Worm (Caenorhabditis elegans) whole organism, L1 larva: ENCODE results near the gene F36G3.2.

Experiments
- aha-1 ChIP-seq: fragments of 150-350 bp; optimal IDR thresholded peaks from 2 replicates; lab custom pipeline; 2014; ENCODE audit warnings: missing biosample characterization, missing genetic modification characterization
- alr-1 ChIP-seq: fragments of 200-800 bp; sonication (Bioruptor generic); optimal IDR thresholded peaks from 2 replicates; lab custom pipeline; 2018; ENCODE audit warnings: borderline replicate concordance, mild to moderate bottlenecking, missing genetic modification characterization, missing compliant biosample characterization
- blmp-1 ChIP-seq: fragments of 150-350 bp; optimal IDR thresholded peaks from 2 replicates; lab custom pipeline; 2014; ENCODE audit warnings: missing biosample characterization, missing genetic modification characterization
- ceh-63 ChIP-seq: fragments of 200-800 bp; sonication (Bioruptor generic); optimal IDR thresholded peaks from 2 replicates; lab custom pipeline; 2018; ENCODE audit warnings: mild to moderate bottlenecking, missing genetic modification characterization, missing compliant biosample characterization
- ces-1 ChIP-seq: fragments of 150-350 bp; optimal IDR thresholded peaks from 2 replicates; lab custom pipeline; 2014; ENCODE audit warnings: missing biosample characterization, missing genetic modification reagents, missing genetic modification characterization
- dsc-1 ChIP-seq: sonication (generic microtip); optimal IDR thresholded peaks from 2 replicates; lab custom pipeline; 2016; ENCODE audit warnings: mild to moderate bottlenecking, missing genetic modification characterization, missing compliant biosample characterization
- efl-1 ChIP-seq, 4 experiments: fragments of 150-350 bp; optimal IDR thresholded peaks in 3 of 4; peaks in 1 of 4; 1 replicate in 1 of 4; 2 replicates in 3 of 4; lab custom pipeline; 2014; ENCODE audit warnings: missing biosample characterization in 2 of 4, missing genetic modification characterization in 2 of 4, missing genetic modification reagents in 2 of 4
- egl-13 ChIP-seq: sonication (generic microtip); optimal IDR thresholded peaks from 2 replicates; lab custom pipeline; 2016; ENCODE audit warnings: missing genotype, missing genetic modification reagents, missing genetic modification characterization, missing compliant biosample characterization
- elt-2 ChIP-seq: sonication (generic microtip); optimal IDR thresholded peaks from 2 replicates; lab custom pipeline; 2016; ENCODE audit warnings: missing genetic modification characterization, mild to moderate bottlenecking, inconsistent platforms, missing compliant biosample characterization, missing genetic modification reagents
- elt-3 ChIP-seq, 6 experiments: fragments of 150-350 bp in 1 of 6; sonication (generic microtip); optimal IDR thresholded peaks; 2 replicates each; lab custom pipeline; 2017 to 2018; ENCODE audit warnings: missing biosample characterization in 6 of 6, missing genetic modification characterization in 6 of 6, inconsistent platforms in 1 of 6
- fkh-10 ChIP-seq: sonication (generic microtip); optimal IDR thresholded peaks from 2 replicates; lab custom pipeline; 2017; ENCODE audit warnings: missing biosample characterization, missing genetic modification reagents, missing genetic modification characterization
- fkh-4 ChIP-seq: sonication (generic microtip); optimal IDR thresholded peaks from 2 replicates; lab custom pipeline; 2016; ENCODE audit warnings: missing compliant biosample characterization, missing genetic modification characterization, borderline replicate concordance
- fos-1 ChIP-seq: fragments of 150-350 bp; optimal IDR thresholded peaks from 2 replicates; lab custom pipeline; 2014; ENCODE audit warnings: missing biosample characterization, missing genetic modification characterization
- hlh-4 ChIP-seq: sonication (generic microtip); optimal IDR thresholded peaks from 2 replicates; lab custom pipeline; 2016; ENCODE audit warnings: mild to moderate bottlenecking, missing genetic modification characterization, missing compliant biosample characterization
- hpl-2 ChIP-seq: fragments of 150-350 bp; optimal IDR thresholded peaks from 2 replicates; lab custom pipeline; 2014; ENCODE audit warnings: missing biosample characterization, missing genetic modification reagents, missing genetic modification characterization
- irx-1 ChIP-seq: sonication (generic microtip); optimal IDR thresholded peaks from 2 replicates; lab custom pipeline; 2016; ENCODE audit warnings: missing genetic modification characterization, missing compliant biosample characterization
- isw-1 ChIP-seq: fragments of 200-800 bp; sonication (Bioruptor generic); IDR thresholded peaks from 2 replicates; pipeline ENCODE4 v1.3.6; 2022; ENCODE audit warnings: missing genetic modification characterization, missing compliant biosample characterization
- jun-1 ChIP-seq: fragments of 150-350 bp; optimal IDR thresholded peaks from 2 replicates; lab custom pipeline; 2014; ENCODE audit warnings: missing biosample characterization, missing genetic modification reagents, missing genetic modification characterization
- lin-14 ChIP-seq: fragments of 200-800 bp; sonication (Bioruptor generic); optimal IDR thresholded peaks from 2 replicates; lab custom pipeline; 2018; ENCODE audit warnings: mild to moderate bottlenecking, missing genetic modification characterization, moderate library complexity, missing compliant biosample characterization
- lin-39 ChIP-seq: fragments of 150-350 bp; optimal IDR thresholded peaks from 2 replicates; lab custom pipeline; 2014; ENCODE audit warnings: missing biosample characterization, missing genetic modification reagents, missing genetic modification characterization
- lsy-2 ChIP-seq, 2 experiments: fragments of 150-350 bp; optimal IDR thresholded peaks; 2 replicates each; lab custom pipeline; 2014; ENCODE audit warnings: missing biosample characterization in 2 of 2, missing genetic modification characterization in 2 of 2
- mdl-1 ChIP-seq, 2 experiments: fragments of 150-350 bp; optimal IDR thresholded peaks; 2 replicates each; lab custom pipeline; 2014 to 2017; ENCODE audit warnings: missing biosample characterization in 2 of 2, missing genetic modification characterization in 2 of 2, inconsistent platforms in 1 of 2
- mef-2 ChIP-seq: fragments of 150-350 bp; optimal IDR thresholded peaks from 2 replicates; lab custom pipeline; 2014; ENCODE audit warnings: missing biosample characterization, missing genetic modification characterization
- mep-1 ChIP-seq: fragments of 150-350 bp; optimal IDR thresholded peaks from 2 replicates; lab custom pipeline; 2014; ENCODE audit warnings: missing biosample characterization, missing genetic modification characterization
- nhr-237 ChIP-seq: fragments of 150-350 bp; optimal IDR thresholded peaks from 2 replicates; lab custom pipeline; 2014; ENCODE audit warnings: missing biosample characterization, missing genetic modification characterization
- nhr-77 ChIP-seq: fragments of 150-350 bp; optimal IDR thresholded peaks from 2 replicates; lab custom pipeline; 2014; ENCODE audit warnings: missing biosample characterization, missing genetic modification characterization
- nhr-85 ChIP-seq: sonication (generic microtip); peaks from one replicate; lab custom pipeline; 2016; ENCODE audit warnings: missing genetic modification characterization, inconsistent platforms, missing compliant biosample characterization
- nhr-90 ChIP-seq: sonication (generic microtip); optimal IDR thresholded peaks from 2 replicates; lab custom pipeline; 2016; ENCODE audit warnings: mild to moderate bottlenecking, missing genetic modification characterization, missing compliant biosample characterization; ENCODE audit not compliant: poor library complexity
- pax-3 ChIP-seq: fragments of 200-800 bp; sonication (Bioruptor generic); optimal IDR thresholded peaks from 2 replicates; lab custom pipeline; 2018; ENCODE audit warnings: mild to moderate bottlenecking, missing genetic modification characterization, moderate library complexity, missing compliant biosample characterization
- rnt-1 ChIP-seq: sonication (generic microtip); optimal IDR thresholded peaks from 2 replicates; lab custom pipeline; 2016; ENCODE audit warnings: mild to moderate bottlenecking, missing genetic modification characterization, moderate library complexity, missing compliant biosample characterization
- snpc-4 ChIP-seq: fragments of 150-350 bp; optimal IDR thresholded peaks from 2 replicates; lab custom pipeline; 2014; ENCODE audit warnings: missing biosample characterization, missing genetic modification characterization
- snu-23 ChIP-seq: sonication (generic microtip); optimal IDR thresholded peaks from 2 replicates; lab custom pipeline; 2016; ENCODE audit warnings: missing genetic modification characterization, missing compliant biosample characterization
- sox-4 ChIP-seq: sonication (generic microtip); optimal IDR thresholded peaks from 2 replicates; lab custom pipeline; 2016; ENCODE audit warnings: missing genetic modification characterization, missing compliant biosample characterization
- swsn-7 ChIP-seq: sonication (generic microtip); optimal IDR thresholded peaks from 2 replicates; lab custom pipeline; 2016; ENCODE audit warnings: missing genetic modification characterization, missing compliant biosample characterization
- tbx-2 ChIP-seq: sonication (generic microtip); optimal IDR thresholded peaks from 2 replicates; lab custom pipeline; 2016; ENCODE audit warnings: missing genetic modification characterization, missing compliant biosample characterization
- tlp-1 ChIP-seq: fragments of 150-350 bp; optimal IDR thresholded peaks from 2 replicates; lab custom pipeline; 2014; ENCODE audit warnings: missing biosample characterization, missing genetic modification characterization
- unc-130 ChIP-seq: fragments of 150-350 bp; optimal IDR thresholded peaks from 2 replicates; lab custom pipeline; 2017; ENCODE audit warnings: missing biosample characterization, missing genetic modification characterization, inconsistent platforms
- unc-98 ChIP-seq: fragments of 200-800 bp; sonication (Bioruptor generic); IDR thresholded peaks from 2 replicates; pipeline ENCODE4 v1.3.6; 2022; ENCODE audit warnings: missing genetic modification characterization, missing compliant biosample characterization
- xbp-1 ChIP-seq: sonication (generic microtip); optimal IDR thresholded peaks from 2 replicates; lab custom pipeline; 2016; ENCODE audit warnings: missing genetic modification characterization, missing compliant biosample characterization
- ztf-11 ChIP-seq, 2 experiments: sonication (generic microtip); optimal IDR thresholded peaks; 2 replicates each; lab custom pipeline; 2016 to 2017; ENCODE audit warnings: missing genetic modification characterization in 2 of 2, missing biosample characterization in 1 of 2, missing compliant biosample characterization in 1 of 2

F36G3.2 gene

DNA sequence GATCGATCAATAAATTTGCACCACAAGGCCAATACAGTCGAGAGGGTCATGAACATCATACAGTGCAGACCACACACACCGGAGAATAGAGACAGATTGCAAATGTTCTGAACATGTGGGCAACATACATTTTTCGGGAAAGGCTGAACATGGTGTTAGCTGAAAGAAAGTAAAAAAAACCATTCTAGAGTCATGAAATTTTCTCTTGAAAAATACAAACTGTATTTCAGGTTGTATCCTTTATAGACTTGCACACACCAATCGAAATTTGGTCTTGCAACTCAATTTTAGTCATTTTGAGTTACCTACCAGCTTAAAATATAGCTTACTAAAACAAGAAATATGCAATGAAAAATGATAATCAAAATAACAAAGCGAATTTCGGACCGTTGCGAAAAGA, 2.0 kb upstream of the F36G3.2 start:
- TF ChIP-seq irx-1 = no peak
- TF ChIP-seq unc-130 (tag; lab: Kevin White, UChicago) = no peak
- no peak for TF ChIP-seq alr-1 (tag; lab: Kevin White, UChicago)
- no peak for TF ChIP-seq lin-39 (tag; lab: Kevin White, UChicago)
- TF ChIP-seq isw-1 (GFP tag; lab: Robert Waterston, UW) = no peak
- TF ChIP-seq ces-1 (GFP tag; lab: Kevin White, UChicago) = no peak

DNA sequence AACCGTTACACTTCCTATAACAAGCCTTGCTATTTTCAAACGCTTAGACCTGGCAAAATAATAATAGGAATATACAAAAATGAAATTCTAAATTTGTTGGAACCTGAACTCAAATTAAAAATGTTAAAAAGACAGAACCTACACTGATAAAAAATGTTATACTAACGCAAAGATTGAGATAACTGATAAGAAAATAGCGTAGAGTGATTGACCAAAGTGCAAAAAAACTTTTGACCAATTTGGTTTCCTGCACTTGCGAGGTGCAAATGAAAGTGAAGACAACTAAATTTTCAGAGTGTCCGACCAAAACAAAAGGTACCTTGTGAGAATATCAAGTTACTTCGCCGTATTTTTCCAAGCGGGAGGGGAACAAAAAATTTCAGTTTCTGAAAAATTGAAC, 1.5 kb upstream of the F36G3.2 start:
- TF ChIP-seq lin-14 (GFP tag; lab: Kevin White, UChicago) = no peak
- no peak for TF ChIP-seq snpc-4 (tag; lab: Kevin White, UChicago)
- TF ChIP-seq ceh-63 (GFP tag; lab: Kevin White, UChicago) = no peak
- TF ChIP-seq elt-2 (tag; lab: Kevin White, UChicago) = peak; percentile 24
- no peak for TF ChIP-seq mdl-1 (tag; optimal IDR thresholded peaks at IDR 0.05; lab: Kevin White, UChicago)

DNA sequence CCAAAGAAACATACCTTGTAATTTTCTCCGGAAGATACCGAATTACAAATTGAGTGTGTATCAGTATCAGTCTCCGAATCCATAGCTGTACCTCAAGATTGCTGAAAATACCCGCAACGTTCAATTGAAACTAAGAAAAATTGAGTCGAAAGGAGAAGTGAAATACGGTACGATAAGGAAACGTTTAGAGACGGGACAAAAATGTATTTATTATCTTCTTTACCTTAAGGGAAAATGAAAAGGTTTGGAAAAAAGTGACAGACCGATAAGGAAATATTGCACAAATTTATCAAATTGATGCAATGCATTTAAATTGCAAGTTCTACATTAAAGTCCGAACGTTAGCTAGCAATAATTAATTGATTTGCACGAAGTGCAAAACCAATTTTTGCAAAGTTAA, 5.0 kb downstream of the F36G3.2 start, which contains the start of gene F36G3.1:
Gene F36G3.1 (minus strand): TSS at position 101 of the 400 bp plus-strand sequence.
- no peak for TF ChIP-seq unc-130 (tag; lab: Kevin White, UChicago)
- no peak for TF ChIP-seq efl-1 (optimal IDR thresholded peaks at IDR 0.05; lab: Kevin White, UChicago)
- TF ChIP-seq efl-1 (GFP tag; optimal IDR thresholded peaks at IDR 0.05 in 1 of 2; lab: Kevin White, UChicago) = peak in 1 of 2 experiments; percentile 36

DNA sequence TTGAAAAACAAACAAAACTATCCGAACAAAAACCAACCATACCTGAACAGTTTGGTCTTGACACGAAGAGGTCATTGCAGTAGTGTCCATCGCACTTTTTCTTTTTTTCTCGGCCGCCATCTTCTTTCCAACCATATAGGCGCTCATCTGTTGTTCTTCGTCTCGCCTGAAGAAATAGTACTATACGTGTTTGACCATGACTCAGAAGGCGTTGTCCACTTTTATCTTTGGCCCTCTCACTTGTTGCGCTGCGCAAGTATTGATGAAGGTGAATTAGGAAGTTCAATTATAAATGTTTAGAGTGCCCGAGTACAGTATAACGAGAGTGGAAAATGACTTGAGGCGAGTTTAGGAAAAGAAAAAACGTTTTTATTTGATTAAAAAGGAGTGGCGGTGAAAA, 8.2 kb downstream of the F36G3.2 start:
- peak in 1 of 2 experiments; percentile 8 for TF ChIP-seq lsy-2 (tag; optimal IDR thresholded peaks at IDR 0.05; lab: Kevin White, UChicago)
- TF ChIP-seq lin-14 (GFP tag; lab: Kevin White, UChicago) = peak; percentile 61
- TF ChIP-seq snu-23 (GFP tag; lab: Kevin White, UChicago) = peak; percentile 31
- no peak for TF ChIP-seq nhr-85 (tag; lab: Kevin White, UChicago)
- TF ChIP-seq xbp-1 (tag; lab: Kevin White, UChicago) = no peak
- peak in 1 of 6 experiments; percentile 14 for TF ChIP-seq elt-3 (tag; optimal IDR thresholded peaks at IDR 0.05; lab: Kevin White, UChicago)
- peak; percentile 0 for TF ChIP-seq unc-130 (tag; lab: Kevin White, UChicago)
- peak; percentile 8 for TF ChIP-seq tbx-2 (tag; lab: Kevin White, UChicago)
- TF ChIP-seq egl-13 (tag; lab: Kevin White, UChicago) = no peak
- peak; percentile 94 for TF ChIP-seq blmp-1 (tag; lab: Kevin White, UChicago)
- TF ChIP-seq mep-1 (tag; lab: Kevin White, UChicago) = peak; percentile 65

DNA sequence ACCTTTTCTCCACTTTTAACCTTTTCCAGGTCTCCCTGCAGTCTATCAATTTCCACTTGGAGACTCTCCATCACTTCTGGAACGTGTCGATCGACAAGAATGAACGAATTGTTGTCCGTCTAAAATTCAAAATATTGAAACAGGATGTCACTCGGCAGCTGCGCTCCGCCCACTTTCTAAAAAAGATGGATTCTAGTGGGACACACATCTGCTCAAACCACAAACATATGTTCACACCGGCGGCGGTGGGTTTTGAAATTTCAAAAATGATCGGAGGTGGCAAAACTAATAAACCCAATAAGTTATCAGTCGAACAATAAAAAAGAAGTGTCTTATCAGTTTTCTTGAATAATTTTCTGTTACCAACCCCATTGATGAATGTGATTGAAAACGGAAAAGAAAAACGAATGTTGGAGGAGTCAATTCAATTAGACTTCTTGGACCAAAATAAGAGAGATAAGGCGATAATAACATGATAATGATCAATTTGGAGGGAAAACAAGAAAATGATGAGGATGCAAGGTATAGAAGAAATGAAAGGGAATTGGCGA, 11.6 kb downstream of the F36G3.2 start:
- no peak for TF ChIP-seq mef-2 (tag; lab: Kevin White, UChicago)
- no peak for TF ChIP-seq nhr-237 (tag; lab: Kevin White, UChicago)
- no peak for TF ChIP-seq jun-1
- no peak for TF ChIP-seq hlh-4 (tag; lab: Kevin White, UChicago)
- no peak for TF ChIP-seq unc-98 (GFP tag; lab: Robert Waterston, UW)
- TF ChIP-seq mdl-1 (tag; optimal IDR thresholded peaks at IDR 0.05; lab: Kevin White, UChicago) = no peak
- TF ChIP-seq dsc-1 (tag; lab: Kevin White, UChicago) = peak; percentile 77
- TF ChIP-seq fos-1 (tag; lab: Kevin White, UChicago) = no peak
- TF ChIP-seq fkh-4 (tag; lab: Kevin White, UChicago) = peak; percentile 49
- no peak for TF ChIP-seq alr-1 (tag; lab: Kevin White, UChicago)
- TF ChIP-seq elt-2 (tag; lab: Kevin White, UChicago) = peak; percentile 59
- TF ChIP-seq aha-1 (tag; lab: Kevin White, UChicago) = no peak
- no peak for TF ChIP-seq lin-39 (tag; lab: Kevin White, UChicago)
- no peak for TF ChIP-seq mep-1 (tag; lab: Kevin White, UChicago)
- no peak for TF ChIP-seq efl-1 (optimal IDR thresholded peaks at IDR 0.05; lab: Kevin White, UChicago)
- TF ChIP-seq efl-1 (GFP tag; optimal IDR thresholded peaks at IDR 0.05 in 1 of 2; lab: Kevin White, UChicago) = peak in 1 of 2 experiments; percentile 80
- no peak for TF ChIP-seq nhr-90
- TF ChIP-seq snpc-4 (tag; lab: Kevin White, UChicago) = no peak
- no peak for TF ChIP-seq ztf-11 (tag; optimal IDR thresholded peaks at IDR 0.05; lab: Kevin White, UChicago)
- no peak for TF ChIP-seq egl-13 (tag; lab: Kevin White, UChicago)
- no peak for TF ChIP-seq pax-3 (tag; lab: Kevin White, UChicago)
- no peak for TF ChIP-seq tlp-1
- no peak for TF ChIP-seq swsn-7 (tag; lab: Kevin White, UChicago)
- no peak for TF ChIP-seq fkh-10 (GFP tag; lab: Kevin White, UChicago)
- no peak for TF ChIP-seq rnt-1 (tag; lab: Kevin White, UChicago)
- TF ChIP-seq unc-130 (tag; lab: Kevin White, UChicago) = no peak
- TF ChIP-seq nhr-77 (tag; lab: Kevin White, UChicago) = no peak
- TF ChIP-seq hpl-2 (GFP tag; lab: Kevin White, UChicago) = no peak
- no peak for TF ChIP-seq sox-4 (tag; lab: Kevin White, UChicago)
